Worm (Caenorhabditis elegans) whole organism, L4 larva: ENCODE measurements around the gene C37H5.14.

Experiments used
- F26F4.8 ChIP-seq: fragments of 200-800 bp; sonication (Bioruptor generic); conservative IDR thresholded peaks from 2 replicates; pipeline ENCODE4 v1.3.6; 2022; ENCODE audit warnings: missing genetic modification characterization, missing compliant biosample characterization
- F44E2.7 ChIP-seq: fragments of 200-800 bp; sonication (Bioruptor generic); IDR thresholded peaks from 2 replicates; pipeline ENCODE4 v2.1.2; 2022; ENCODE audit warnings: missing genetic modification characterization, missing compliant biosample characterization
- ama-1 ChIP-seq: fragments of 150-350 bp; optimal IDR thresholded peaks from 2 replicates; lab custom pipeline; 2014; ENCODE audit warnings: inconsistent platforms, mixed read lengths
- ceh-20 ChIP-seq: fragments of 200-800 bp; sonication (Bioruptor generic); IDR thresholded peaks from 2 replicates; pipeline ENCODE4 v1.3.6; 2022; ENCODE audit warnings: missing genetic modification reagents, missing genetic modification characterization, missing compliant biosample characterization
- ceh-82 ChIP-seq: sonication (generic microtip); optimal IDR thresholded peaks from 2 replicates; lab custom pipeline; 2017; ENCODE audit warnings: missing biosample characterization, missing genetic modification characterization
- fkh-10 ChIP-seq: fragments of 150-350 bp; optimal IDR thresholded peaks from 2 replicates; lab custom pipeline; 2014; ENCODE audit warnings: missing biosample characterization, missing genetic modification reagents, missing genetic modification characterization
- jun-1 ChIP-seq: fragments of 150-350 bp; optimal IDR thresholded peaks from 2 replicates; lab custom pipeline; 2014; ENCODE audit warnings: missing biosample characterization, missing genetic modification reagents, missing genetic modification characterization
- lin-1 ChIP-seq: fragments of 200-800 bp; sonication (Bioruptor generic); IDR thresholded peaks from 2 replicates; pipeline ENCODE4 v1.3.6; 2022; ENCODE audit warnings: missing genetic modification reagents, missing genetic modification characterization, missing compliant biosample characterization
- lin-39 ChIP-seq: fragments of 150-350 bp; optimal IDR thresholded peaks from 2 replicates; lab custom pipeline; 2014; ENCODE audit warnings: missing biosample characterization, missing genetic modification reagents, missing genetic modification characterization
- mdl-1 ChIP-seq, 2 experiments: fragments of 150-350 bp in 1 of 2; sonication (generic microtip) in 1 of 2; optimal IDR thresholded peaks; 2 replicates each; lab custom pipeline; 2014 to 2017; ENCODE audit warnings: missing biosample characterization in 2 of 2, missing genetic modification characterization in 2 of 2
- spr-1 ChIP-seq: sonication (generic microtip); optimal IDR thresholded peaks from 2 replicates; lab custom pipeline; 2016; ENCODE audit warnings: mild to moderate bottlenecking, missing genetic modification characterization, missing compliant biosample characterization
- unc-39 ChIP-seq: sonication (generic microtip); optimal IDR thresholded peaks from 2 replicates; lab custom pipeline; 2017; ENCODE audit warnings: missing biosample characterization, missing genetic modification characterization
- unc-62 ChIP-seq, 3 experiments: fragments of 150-350 bp in 1 of 3; sonication (generic microtip); optimal IDR thresholded peaks in 2 of 3; peaks in 1 of 3; 1 replicate in 1 of 3; 2 replicates in 2 of 3; lab custom pipeline; 2014 to 2017; ENCODE audit warnings: missing biosample characterization in 3 of 3, missing genetic modification characterization in 3 of 3, missing genetic modification reagents in 3 of 3, missing genotype in 1 of 3
- zfp-2 ChIP-seq: sonication (generic microtip); optimal IDR thresholded peaks from 2 replicates; lab custom pipeline; 2016; ENCODE audit warnings: mild to moderate bottlenecking, missing genetic modification characterization, missing compliant biosample characterization

ce11 chrV:4839913-4840312, 5.7 kb upstream of the C37H5.14 start, which contains the start of gene nas-9:
- TF ChIP-seq zfp-2 (no peak), ama-1 (lab: Kevin White, UChicago) (no peak), lin-39 (no peak), jun-1 (tag; lab: Kevin White, UChicago) (no peak), mdl-1 (tag; optimal IDR thresholded peaks at IDR 0.05; lab: Kevin White, UChicago) (no peak), ceh-82 (tag; lab: Kevin White, UChicago) (no peak), unc-62 (GFP tag; optimal IDR thresholded peaks at IDR 0.05 in 1 of 2; lab: Kevin White, UChicago) (no peak), unc-62 (tag; optimal IDR thresholded peaks at IDR 0.05; lab: Kevin White, UChicago) (no peak), fkh-10 (GFP tag; lab: Kevin White, UChicago) (no peak), unc-39 (tag; lab: Kevin White, UChicago) (no peak), ceh-20 (GFP tag; lab: Robert Waterston, UW) (no peak), F26F4.8 (GFP tag; lab: Robert Waterston, UW) (no peak), F44E2.7 (GFP tag; lab: Robert Waterston, UW) (no peak), spr-1 (tag; lab: Kevin White, UChicago) (no peak), lin-1 (no peak)
